Fruit fly (Drosophila melanogaster) whole organism, prepupa: ENCODE data around the gene CG17470.

Experiments
- CG11762 ChIP-seq: fragments of 200-800 bp; sonication (Bioruptor generic); optimal IDR thresholded peaks from 3 replicates; lab custom pipeline; 2016; ENCODE audit warnings: missing biosample characterization, missing genetic modification characterization; ENCODE audit not compliant: insufficient read depth
- CG6854 ChIP-seq: fragments of 200-800 bp; sonication (Bioruptor generic); optimal IDR thresholded peaks from 2 replicates; lab custom pipeline; 2017; ENCODE audit warnings: missing biosample characterization, mild to moderate bottlenecking, missing genetic modification characterization
- Eip75B ChIP-seq: fragments of 200-800 bp; sonication (Bioruptor generic); optimal IDR thresholded peaks from 3 replicates; lab custom pipeline; 2016; ENCODE audit warnings: missing biosample characterization, missing genetic modification characterization
- Eip93F ChIP-seq: fragments of 200-800 bp; sonication (Bioruptor generic); optimal IDR thresholded peaks from 2 replicates; lab custom pipeline; 2016; ENCODE audit warnings: missing biosample characterization, mild to moderate bottlenecking, missing genetic modification characterization
- Lpt ChIP-seq: fragments of 200-800 bp; sonication (Bioruptor generic); optimal IDR thresholded peaks from 3 replicates; lab custom pipeline; 2016; ENCODE audit warnings: missing biosample characterization, missing genetic modification characterization
- acj6 ChIP-seq: fragments of 200-800 bp; sonication (Bioruptor generic); optimal IDR thresholded peaks from 3 replicates; lab custom pipeline; 2016; ENCODE audit warnings: missing biosample characterization, missing genetic modification characterization
- cyc ChIP-seq: fragments of 200-800 bp; sonication (Bioruptor generic); optimal IDR thresholded peaks from 3 replicates; lab custom pipeline; 2016; ENCODE audit warnings: missing biosample characterization, missing genetic modification characterization
- esn ChIP-seq: fragments of 200-800 bp; sonication (Bioruptor generic); optimal IDR thresholded peaks from 2 replicates; lab custom pipeline; 2016; ENCODE audit warnings: missing biosample characterization, mild to moderate bottlenecking, missing genetic modification characterization, moderate library complexity
- fd59A ChIP-seq: fragments of 200-800 bp; sonication (Bioruptor generic); optimal IDR thresholded peaks from 2 replicates; lab custom pipeline; 2017; ENCODE audit warnings: missing biosample characterization, mild to moderate bottlenecking, missing genetic modification characterization, missing genetic modification reagents
- ss ChIP-seq, 2 experiments: fragments of 200-800 bp; sonication (Bioruptor generic); optimal IDR thresholded peaks; 2 replicates in 1 of 2; 3 replicates in 1 of 2; lab custom pipeline; 2017 to 2018; ENCODE audit warnings: mild to moderate bottlenecking in 2 of 2, missing biosample characterization in 2 of 2, missing genetic modification characterization in 2 of 2, moderate library complexity in 1 of 2

DNA sequence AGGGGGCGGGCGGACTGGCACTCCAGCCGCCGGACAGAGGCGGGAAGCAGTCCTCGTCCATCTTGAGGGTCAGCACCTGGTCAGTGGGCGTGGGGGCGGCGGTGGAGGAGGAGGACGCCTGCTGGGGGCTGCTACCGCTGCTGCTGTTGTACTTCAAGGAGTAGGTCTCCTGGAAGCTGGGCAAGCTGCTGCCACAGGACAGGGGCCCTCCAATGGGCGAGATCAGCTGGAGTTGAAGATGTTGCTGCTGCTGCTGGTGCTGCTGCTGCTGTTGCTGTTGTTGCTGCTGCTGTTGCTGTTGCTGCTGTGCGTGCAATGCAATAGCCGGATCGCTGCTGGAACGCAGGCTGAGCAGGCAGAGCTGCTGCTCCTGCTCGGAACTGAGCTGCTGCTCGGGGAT, 45.7 kb upstream of the CG17470 start:
- no peak for TF ChIP-seq Eip75B (GFP tag; lab: Kevin White, UChicago)
- TF ChIP-seq esn (GFP tag; lab: Kevin White, UChicago), result no peak
- TF ChIP-seq Eip93F (GFP tag; lab: Kevin White, UChicago), result no peak
- TF ChIP-seq cyc (GFP tag; lab: Kevin White, UChicago), result no peak
- TF ChIP-seq CG11762, result no peak
- TF ChIP-seq acj6, result no peak
- no peak for TF ChIP-seq Lpt
- TF ChIP-seq CG6854, result no peak
- no peak for TF ChIP-seq ss (GFP tag; optimal IDR thresholded peaks at IDR 0.05; lab: Kevin White, UChicago)
- no peak for TF ChIP-seq fd59A (GFP tag; lab: Kevin White, UChicago)
